Fruit fly (Drosophila melanogaster): ENCODE results near the gene beta-PheRS.

Gene beta-PheRS

dm6 chr3R:24293171-24293570 is 40.7 kb upstream of the beta-PheRS start (continued):
- TF ChIP-seq H15 (GFP tag; IDR thresholded peaks at IDR 0.05) (no peak), CG5180 (GFP tag; optimal IDR thresholded peaks at IDR 0.05) (peak; percentile 42), Blimp-1 (GFP tag; optimal IDR thresholded peaks at IDR 0.05) (peak; percentile 71), sqz (GFP tag; optimal IDR thresholded peaks at IDR 0.05) (peak; percentile 26), CG8388 (GFP tag; optimal IDR thresholded peaks at IDR 0.05) (peak; percentile 14), Nf-YB (GFP tag; optimal IDR thresholded peaks at IDR 0.05) (peak; percentile 18), CG13424 (tag; optimal IDR thresholded peaks at IDR 0.05) (peak; percentile 28), fd96Cb (tag; optimal IDR thresholded peaks at IDR 0.05) (peak; percentile 25), nerfin-2 (GFP tag; IDR thresholded peaks at IDR 0.05; ENCODE audit: partially characterized antibody) (no peak), ac (GFP tag; optimal IDR thresholded peaks at IDR 0.05) (peak; percentile 18), CG12071 (GFP tag; optimal IDR thresholded peaks at IDR 0.05) (peak; percentile 47), Ets65A (GFP tag) (peak; percentile 61), sc (optimal IDR thresholded peaks at IDR 0.05) (no peak), sc (GFP tag; optimal IDR thresholded peaks at IDR 0.05) (peak; percentile 10), CG12219 (GFP tag; optimal IDR thresholded peaks at IDR 0.05) (peak; percentile 24), ATbp (GFP tag; optimal IDR thresholded peaks at IDR 0.05) (peak; percentile 76), CG12744 (GFP tag; optimal IDR thresholded peaks at IDR 0.05) (no peak), D (optimal IDR thresholded peaks at IDR 0.05) (no peak), D (GFP tag; optimal IDR thresholded peaks at IDR 0.05) (peak; percentile 46), CG7271 (tag; optimal IDR thresholded peaks at IDR 0.05) (peak; percentile 34), Pdp1 (GFP tag; optimal IDR thresholded peaks at IDR 0.05) (peak in 1 of 2 experiments; percentile 5), CG17829 (tag; optimal IDR thresholded peaks at IDR 0.05) (peak; percentile 24), CG15696 (tag; optimal IDR thresholded peaks at IDR 0.05) (peak; percentile 58), org-1 (GFP tag; optimal IDR thresholded peaks at IDR 0.05) (peak; percentile 14), CG18262 (tag; optimal IDR thresholded peaks at IDR 0.05) (peak; percentile 50), D19A (tag; optimal IDR thresholded peaks at IDR 0.05) (peak; percentile 8), CG1603 (tag; optimal IDR thresholded peaks at IDR 0.05) (peak; percentile 72), CG33557 (GFP tag; optimal IDR thresholded peaks at IDR 0.05) (peak; percentile 83), ara (GFP tag; IDR thresholded peaks at IDR 0.05) (no peak), CG2678 (tag; optimal IDR thresholded peaks at IDR 0.05) (peak; percentile 60), CG17359 (tag; optimal IDR thresholded peaks at IDR 0.05) (peak; percentile 60), Myb (GFP tag; optimal IDR thresholded peaks at IDR 0.05) (no peak), dmrt99B (tag; optimal IDR thresholded peaks at IDR 0.05) (peak; percentile 11), CG8089 (GFP tag; optimal IDR thresholded peaks at IDR 0.05) (peak; percentile 15), Drgx (GFP tag; IDR thresholded peaks at IDR 0.05) (no peak), fd64A (GFP tag; optimal IDR thresholded peaks at IDR 0.05) (peak; percentile 87), Dbx (GFP tag; IDR thresholded peaks at IDR 0.05) (no peak), CG2875 (GFP tag; optimal IDR thresholded peaks at IDR 0.05) (peak; percentile 62), Lhr (GFP tag; optimal IDR thresholded peaks at IDR 0.05) (peak; percentile 19), knrl (GFP tag; IDR thresholded peaks at IDR 0.05; ENCODE audit: partially characterized antibody) (no peak), tna (GFP tag; IDR thresholded peaks at IDR 0.05; ENCODE audit: partially characterized antibody) (no peak), MTF-1 (GFP tag; optimal IDR thresholded peaks at IDR 0.05; ENCODE audit: borderline replicate concordance) (peak; percentile 58), Vsx1 (GFP tag; optimal IDR thresholded peaks at IDR 0.05) (peak; percentile 30), crol (GFP tag; IDR thresholded peaks at IDR 0.05) (no peak), gsb-n (tag; optimal IDR thresholded peaks at IDR 0.05) (peak; percentile 48), CG8924 (tag; optimal IDR thresholded peaks at IDR 0.05) (peak; percentile 22), CG2712 (tag; optimal IDR thresholded peaks at IDR 0.05) (peak; percentile 54), CG9797 (GFP tag; optimal IDR thresholded peaks at IDR 0.05) (peak; percentile 15), gem (tag; optimal IDR thresholded peaks at IDR 0.05) (peak; percentile 38), kni (GFP tag; optimal IDR thresholded peaks at IDR 0.05) (peak; percentile 77)

All from whole organism, embryonic.